Worm (Caenorhabditis elegans) whole organism, midembryonic: Measurements from ENCODE around the gene col-154.

Experiments used
- T22C8.4 ChIP-seq: fragments of 200-800 bp; sonication (Bioruptor generic); IDR thresholded peaks from 2 replicates; pipeline ENCODE4 v1.3.6; 2022; ENCODE audit warnings: missing genetic modification characterization, missing compliant biosample characterization
- cog-1 ChIP-seq: sonication (generic microtip); optimal IDR thresholded peaks from 2 replicates; lab custom pipeline; 2016; ENCODE audit warnings: missing genetic modification characterization, missing compliant biosample characterization
- flt-1 ChIP-seq: fragments of 200-800 bp; sonication (Bioruptor generic); IDR thresholded peaks from 2 replicates; pipeline ENCODE4 v1.3.6; 2022; ENCODE audit warnings: missing genetic modification characterization, missing compliant biosample characterization
- klf-2 ChIP-seq: fragments of 200-800 bp; sonication (Bioruptor generic); conservative IDR thresholded peaks from 2 replicates; pipeline ENCODE4 v1.3.6; 2022; ENCODE audit warnings: missing genetic modification reagents, missing genetic modification characterization, missing compliant biosample characterization
- med-1 ChIP-seq: sonication (generic microtip); optimal IDR thresholded peaks from 2 replicates; lab custom pipeline; 2017; ENCODE audit warnings: missing genetic modification characterization, mild to moderate bottlenecking, missing compliant biosample characterization, antibody characterized with exemption, missing genetic modification reagents; ENCODE audit not compliant: insufficient read depth
- ref-1 ChIP-seq: fragments of 200-800 bp; sonication (Bioruptor generic); conservative IDR thresholded peaks from 2 replicates; pipeline ENCODE4 v1.3.6; 2022; ENCODE audit warnings: missing genetic modification reagents, missing genetic modification characterization, missing compliant biosample characterization
- tab-1 ChIP-seq: fragments of 200-800 bp; sonication (Bioruptor generic); IDR thresholded peaks from 2 replicates; pipeline ENCODE4 v1.3.6; 2022; ENCODE audit warnings: missing genetic modification characterization, missing compliant biosample characterization
- ztf-23 ChIP-seq: fragments of 200-800 bp; sonication (Bioruptor generic); IDR thresholded peaks from 2 replicates; pipeline ENCODE4 v1.3.6; 2022; ENCODE audit warnings: missing genetic modification reagents, missing genetic modification characterization, missing compliant biosample characterization
- ztf-29 ChIP-seq: fragments of 200-800 bp; sonication (Bioruptor generic); IDR thresholded peaks from 2 replicates; pipeline ENCODE4 v1.3.6; 2022; ENCODE audit warnings: missing genetic modification reagents, missing genetic modification characterization, missing compliant biosample characterization

Gene col-154

ce11 chrV:11385060-11385459 lies at the start of gene col-154:
col-154 (plus strand) TSS chrV:11385360.
- TF ChIP-seq klf-2 (no peak), cog-1 (tag; lab: Kevin White, UChicago) (no peak), ref-1 (no peak)

- TF ChIP-seq tab-1: no peak
- TF ChIP-seq ref-1: no peak
- no peak for TF ChIP-seq ztf-29 (GFP tag; lab: Robert Waterston, UW)
- no peak for TF ChIP-seq cog-1 (tag; lab: Kevin White, UChicago)
- no peak for TF ChIP-seq klf-2
- TF ChIP-seq med-1 (GFP tag; lab: Kevin White, UChicago): no peak
- no peak for TF ChIP-seq flt-1 (GFP tag; lab: Robert Waterston, UW)
- no peak for TF ChIP-seq ztf-23 (GFP tag; lab: Robert Waterston, UW)
- TF ChIP-seq T22C8.4 (GFP tag; lab: Robert Waterston, UW): no peak
These were observed 49.3 kb upstream of the col-154 start for ce11 chrV:11335757-11336418.

DNA sequence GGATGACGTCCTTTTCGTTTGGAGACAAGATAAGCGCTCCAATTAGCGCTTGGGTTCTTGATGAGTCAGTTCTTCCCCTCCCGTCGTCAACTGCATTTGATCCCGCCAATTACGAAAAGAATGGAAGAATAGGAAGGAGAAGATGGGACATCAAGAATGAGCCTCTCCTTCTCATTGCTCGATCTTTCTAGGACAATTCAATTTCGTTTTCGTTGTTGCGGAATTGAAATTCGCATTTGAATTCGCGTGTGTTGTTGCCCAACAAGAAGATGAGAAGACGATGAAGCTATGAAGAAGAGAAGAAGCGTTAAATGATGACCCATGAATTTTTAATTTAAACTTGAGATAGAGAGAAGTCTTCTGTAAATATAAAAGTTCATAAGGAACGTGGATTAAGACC lies 48.3 kb upstream of the col-154 start:
- TF ChIP-seq cog-1 (tag; lab: Kevin White, UChicago) (no peak), tab-1 (no peak), ref-1 (no peak), ztf-23 (GFP tag; lab: Robert Waterston, UW) (no peak), T22C8.4 (GFP tag; lab: Robert Waterston, UW) (no peak), med-1 (GFP tag; lab: Kevin White, UChicago) (no peak), flt-1 (GFP tag; lab: Robert Waterston, UW) (no peak), ztf-29 (GFP tag; lab: Robert Waterston, UW) (no peak), klf-2 (no peak)

DNA sequence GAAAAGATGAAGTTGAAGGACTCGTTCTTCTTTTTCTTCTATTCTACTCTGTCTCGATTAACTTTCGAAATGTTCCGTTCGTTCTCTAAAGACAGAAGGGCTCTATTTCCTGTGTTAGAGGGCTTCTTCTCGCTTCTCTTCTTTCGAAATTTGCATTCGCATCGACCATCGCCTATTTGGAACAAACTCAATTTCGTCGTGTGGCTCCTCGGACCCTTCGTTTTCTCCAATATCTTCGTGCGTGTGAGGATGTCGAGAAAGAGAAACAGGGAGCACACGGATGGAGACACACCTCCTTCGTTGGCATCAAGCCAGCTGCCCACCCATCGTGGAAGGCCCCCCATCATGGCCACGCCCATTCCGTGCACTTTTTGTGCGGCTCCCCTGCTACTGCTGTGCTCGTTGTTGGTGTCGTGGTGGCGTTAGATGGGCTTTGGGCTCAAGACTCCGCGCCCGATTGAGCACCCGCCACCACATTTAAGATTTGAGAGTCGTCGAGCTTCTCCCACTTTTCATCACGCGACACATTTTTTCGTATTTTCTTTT lies 44.0 kb upstream of the col-154 start:
- peak; percentile 62; the same call in 1 of the 2 replicates for TF ChIP-seq klf-2
- no peak for TF ChIP-seq ztf-23 (GFP tag; lab: Robert Waterston, UW)
- TF ChIP-seq ref-1: no peak

- TF ChIP-seq flt-1 (GFP tag; lab: Robert Waterston, UW) (no peak), T22C8.4 (GFP tag; lab: Robert Waterston, UW) (no peak), cog-1 (tag; lab: Kevin White, UChicago) (no peak), klf-2 (no peak), med-1 (GFP tag; lab: Kevin White, UChicago) (no peak), ref-1 (no peak), ztf-29 (GFP tag; lab: Robert Waterston, UW) (no peak), tab-1 (no peak), ztf-23 (GFP tag; lab: Robert Waterston, UW) (no peak)
These were observed 43.2 kb upstream of the col-154 start, which contains the start of gene T02E9.5 for ce11 chrV:11341913-11342312. T02E9.5 (plus strand) TSS chrV:11342233.

DNA sequence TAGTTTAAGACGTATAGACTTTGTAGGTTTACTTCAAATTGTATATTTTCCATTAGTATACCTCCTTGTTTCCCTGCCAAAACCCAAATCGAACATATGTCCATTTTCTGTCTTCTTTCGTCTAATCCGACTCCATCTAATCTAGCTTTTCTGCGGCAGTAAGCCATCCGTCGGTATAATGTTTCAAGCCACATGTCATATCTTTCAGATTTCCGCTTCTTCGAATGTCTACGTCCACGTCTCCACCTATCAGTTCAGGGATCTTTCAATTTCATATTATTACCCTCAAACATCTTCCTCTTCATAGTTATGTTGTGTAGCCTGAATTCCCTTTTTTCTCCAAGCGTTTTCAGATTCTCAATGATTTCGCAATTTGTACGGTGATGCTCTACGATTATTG lies 41.0 kb upstream of the col-154 start:
- no peak for TF ChIP-seq ref-1
- TF ChIP-seq klf-2: no peak

DNA sequence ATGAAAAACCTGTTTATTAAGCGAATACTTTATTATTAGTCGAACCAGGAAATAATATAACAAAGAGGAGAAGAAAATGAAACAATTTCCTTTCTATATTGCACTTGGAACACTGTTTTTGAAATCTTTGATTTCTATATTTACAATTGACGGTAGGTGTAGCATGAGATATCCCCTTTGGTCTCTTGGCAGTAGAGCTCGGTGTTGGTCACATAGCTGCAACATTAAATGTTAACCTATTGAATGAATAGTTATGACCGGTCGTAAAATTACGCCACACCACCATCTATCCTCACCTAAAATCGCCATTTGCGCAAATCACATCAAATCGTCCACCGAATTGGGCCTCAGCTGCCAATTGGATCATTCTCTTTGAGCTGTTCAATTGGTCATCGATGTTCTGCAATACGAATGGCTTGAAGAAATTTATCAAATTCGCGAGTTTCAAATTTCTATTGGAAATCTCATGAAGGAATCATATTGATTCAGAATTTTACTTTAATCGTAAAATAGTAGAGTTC lies 40.3 kb upstream of the col-154 start:
- TF ChIP-seq flt-1 (GFP tag; lab: Robert Waterston, UW) (peak; percentile 53; the same call in 1 of the 2 replicates), ztf-29 (GFP tag; lab: Robert Waterston, UW) (no peak)

DNA sequence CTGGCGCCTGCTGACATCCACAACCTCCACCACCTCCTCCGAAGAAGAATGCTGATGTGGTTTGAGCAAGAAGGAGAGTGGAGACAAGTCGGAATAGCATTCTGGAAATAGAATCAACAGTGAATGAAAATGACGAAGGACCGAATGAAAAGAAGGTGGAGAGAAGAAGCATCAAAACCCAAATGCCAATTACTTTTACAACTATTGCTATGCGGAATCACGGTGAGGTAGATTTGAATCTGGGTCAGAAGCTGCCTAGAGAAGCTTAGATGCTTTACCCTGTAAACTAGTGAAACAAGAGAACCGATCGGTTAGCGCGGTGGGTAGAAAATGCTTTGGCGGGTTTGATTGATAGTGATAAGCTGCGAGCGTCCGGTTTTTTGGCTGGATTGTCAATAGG lies 38.2 kb upstream of the col-154 start, which contains the start of gene grl-7:
Gene grl-7 (minus strand): TSS at position 101 of the 400 bp plus-strand sequence.
- TF ChIP-seq klf-2: no peak
- TF ChIP-seq flt-1 (GFP tag; lab: Robert Waterston, UW): no peak
- TF ChIP-seq ztf-23 (GFP tag; lab: Robert Waterston, UW): no peak
- TF ChIP-seq ztf-29 (GFP tag; lab: Robert Waterston, UW): no peak
- no peak for TF ChIP-seq T22C8.4 (GFP tag; lab: Robert Waterston, UW)
- TF ChIP-seq tab-1: no peak
- no peak for TF ChIP-seq med-1 (GFP tag; lab: Kevin White, UChicago)
- no peak for TF ChIP-seq ref-1
- TF ChIP-seq cog-1 (tag; lab: Kevin White, UChicago): no peak

DNA sequence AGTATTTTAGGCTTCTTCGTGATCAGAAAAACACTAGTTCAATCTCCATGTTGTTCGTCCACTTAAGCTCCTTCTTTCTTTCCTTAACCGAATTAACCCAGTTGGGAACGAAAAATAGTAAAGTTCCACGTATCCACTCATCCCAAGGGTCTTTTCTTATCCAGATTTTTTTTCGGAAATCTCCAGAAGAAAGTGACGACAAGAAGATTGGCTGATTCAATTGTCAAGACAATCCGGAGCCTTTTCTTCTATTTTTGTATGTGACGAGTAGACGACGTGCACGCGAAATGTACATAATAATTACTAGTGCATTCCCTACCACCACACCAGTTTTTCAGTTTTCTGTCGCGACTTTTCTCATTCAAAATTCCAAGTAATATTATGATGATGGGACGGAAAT lies 33.9 kb upstream of the col-154 start:
- TF ChIP-seq klf-2 (no peak), tab-1 (no peak), ztf-29 (GFP tag; lab: Robert Waterston, UW) (no peak), ztf-23 (GFP tag; lab: Robert Waterston, UW) (no peak), ref-1 (no peak), T22C8.4 (GFP tag; lab: Robert Waterston, UW) (no peak), med-1 (GFP tag; lab: Kevin White, UChicago) (no peak), flt-1 (GFP tag; lab: Robert Waterston, UW) (no peak), cog-1 (tag; lab: Kevin White, UChicago) (no peak)

- TF ChIP-seq klf-2 (no peak), tab-1 (no peak), ref-1 (no peak), flt-1 (GFP tag; lab: Robert Waterston, UW) (no peak), T22C8.4 (GFP tag; lab: Robert Waterston, UW) (no peak), ztf-23 (GFP tag; lab: Robert Waterston, UW) (no peak), med-1 (GFP tag; lab: Kevin White, UChicago) (no peak), cog-1 (tag; lab: Kevin White, UChicago) (no peak), ztf-29 (GFP tag; lab: Robert Waterston, UW) (no peak)
These were observed 32.3 kb upstream of the col-154 start, which contains the start of gene npr-25 for ce11 chrV:11352893-11353292. npr-25 (minus strand) TSS chrV:11352993.
